Worm (Caenorhabditis elegans) whole organism, L1 larva: ENCODE results near the gene mel-11.

Experiments
- C04F5.9 ChIP-seq: sonication (generic microtip); optimal IDR thresholded peaks from 2 replicates; lab custom pipeline; 2016; ENCODE audit warnings: missing genetic modification characterization, missing compliant biosample characterization
- aly-2 ChIP-seq: fragments of 150-350 bp; optimal IDR thresholded peaks from 2 replicates; lab custom pipeline; 2014; ENCODE audit warnings: missing biosample characterization, missing genetic modification characterization
- blmp-1 ChIP-seq: fragments of 150-350 bp; optimal IDR thresholded peaks from 2 replicates; lab custom pipeline; 2014; ENCODE audit warnings: missing biosample characterization, missing genetic modification characterization
- ceh-63 ChIP-seq: fragments of 200-800 bp; sonication (Bioruptor generic); optimal IDR thresholded peaks from 2 replicates; lab custom pipeline; 2018; ENCODE audit warnings: mild to moderate bottlenecking, missing genetic modification characterization, missing compliant biosample characterization
- dsc-1 ChIP-seq: sonication (generic microtip); optimal IDR thresholded peaks from 2 replicates; lab custom pipeline; 2016; ENCODE audit warnings: mild to moderate bottlenecking, missing genetic modification characterization, missing compliant biosample characterization
- efl-1 ChIP-seq, 4 experiments: fragments of 150-350 bp; optimal IDR thresholded peaks in 3 of 4; peaks in 1 of 4; 1 replicate in 1 of 4; 2 replicates in 3 of 4; lab custom pipeline; 2014; ENCODE audit warnings: missing biosample characterization in 2 of 4, missing genetic modification characterization in 2 of 4, missing genetic modification reagents in 2 of 4
- egl-27 ChIP-seq, 2 experiments: fragments of 150-350 bp in 1 of 2; sonication (generic microtip); optimal IDR thresholded peaks; 3 replicates each; lab custom pipeline; 2017 to 2018; ENCODE audit warnings: missing biosample characterization in 2 of 2, missing genetic modification characterization in 2 of 2, missing genetic modification reagents in 2 of 2
- elt-2 ChIP-seq: sonication (generic microtip); optimal IDR thresholded peaks from 2 replicates; lab custom pipeline; 2016; ENCODE audit warnings: missing genetic modification characterization, mild to moderate bottlenecking, inconsistent platforms, missing compliant biosample characterization, missing genetic modification reagents
- elt-3 ChIP-seq, 6 experiments: fragments of 150-350 bp in 1 of 6; sonication (generic microtip); optimal IDR thresholded peaks; 2 replicates each; lab custom pipeline; 2017 to 2018; ENCODE audit warnings: missing biosample characterization in 6 of 6, missing genetic modification characterization in 6 of 6, inconsistent platforms in 1 of 6
- fkh-4 ChIP-seq: sonication (generic microtip); optimal IDR thresholded peaks from 2 replicates; lab custom pipeline; 2016; ENCODE audit warnings: missing compliant biosample characterization, missing genetic modification characterization, borderline replicate concordance
- fkh-8 ChIP-seq: sonication (generic microtip); optimal IDR thresholded peaks from 2 replicates; lab custom pipeline; 2016; ENCODE audit warnings: mild to moderate bottlenecking, missing genetic modification characterization, missing compliant biosample characterization
- hlh-17 ChIP-seq: fragments of 200-800 bp; sonication (Bioruptor generic); optimal IDR thresholded peaks from 2 replicates; lab custom pipeline; 2018; ENCODE audit warnings: missing genetic modification characterization, mild to moderate bottlenecking, missing compliant biosample characterization, moderate library complexity, borderline replicate concordance
- hpl-2 ChIP-seq: fragments of 150-350 bp; optimal IDR thresholded peaks from 2 replicates; lab custom pipeline; 2014; ENCODE audit warnings: missing biosample characterization, missing genetic modification reagents, missing genetic modification characterization
- isw-1 ChIP-seq: fragments of 200-800 bp; sonication (Bioruptor generic); IDR thresholded peaks from 2 replicates; pipeline ENCODE4 v1.3.6; 2022; ENCODE audit warnings: missing genetic modification characterization, missing compliant biosample characterization
- lin-15B ChIP-seq: fragments of 150-350 bp; sonication (generic microtip); optimal IDR thresholded peaks from 3 replicates; lab custom pipeline; 2014; ENCODE audit warnings: missing biosample characterization, missing genetic modification characterization
- lin-39 ChIP-seq: fragments of 150-350 bp; optimal IDR thresholded peaks from 2 replicates; lab custom pipeline; 2014; ENCODE audit warnings: missing biosample characterization, missing genetic modification reagents, missing genetic modification characterization
- lir-3 ChIP-seq: sonication (generic microtip); optimal IDR thresholded peaks from 2 replicates; lab custom pipeline; 2016; ENCODE audit warnings: mild to moderate bottlenecking, missing genetic modification characterization, moderate library complexity, missing compliant biosample characterization; ENCODE audit not compliant: poor library complexity
- lsy-2 ChIP-seq, 2 experiments: fragments of 150-350 bp; optimal IDR thresholded peaks; 2 replicates each; lab custom pipeline; 2014; ENCODE audit warnings: missing biosample characterization in 2 of 2, missing genetic modification characterization in 2 of 2
- mef-2 ChIP-seq: fragments of 150-350 bp; optimal IDR thresholded peaks from 2 replicates; lab custom pipeline; 2014; ENCODE audit warnings: missing biosample characterization, missing genetic modification characterization
- nhr-12 ChIP-seq: sonication (generic microtip); optimal IDR thresholded peaks from 2 replicates; lab custom pipeline; 2017; ENCODE audit warnings: missing biosample characterization, missing genetic modification characterization
- nhr-47 ChIP-seq: sonication (generic microtip); optimal IDR thresholded peaks from 2 replicates; lab custom pipeline; 2016; ENCODE audit warnings: mild to moderate bottlenecking, missing genetic modification characterization, moderate library complexity, missing compliant biosample characterization
- nhr-71 ChIP-seq: sonication (generic microtip); optimal IDR thresholded peaks from 2 replicates; lab custom pipeline; 2016; ENCODE audit warnings: mild to moderate bottlenecking, missing genetic modification characterization, moderate library complexity, missing compliant biosample characterization
- nhr-77 ChIP-seq: fragments of 150-350 bp; optimal IDR thresholded peaks from 2 replicates; lab custom pipeline; 2014; ENCODE audit warnings: missing biosample characterization, missing genetic modification characterization
- nhr-90 ChIP-seq: sonication (generic microtip); optimal IDR thresholded peaks from 2 replicates; lab custom pipeline; 2016; ENCODE audit warnings: mild to moderate bottlenecking, missing genetic modification characterization, missing compliant biosample characterization; ENCODE audit not compliant: poor library complexity
- pag-3 ChIP-seq: sonication (generic microtip); optimal IDR thresholded peaks from 2 replicates; lab custom pipeline; 2017; ENCODE audit warnings: missing genetic modification characterization, mild to moderate bottlenecking, missing compliant biosample characterization, antibody characterized with exemption, borderline replicate concordance; ENCODE audit not compliant: insufficient read depth
- pax-3 ChIP-seq: fragments of 200-800 bp; sonication (Bioruptor generic); optimal IDR thresholded peaks from 2 replicates; lab custom pipeline; 2018; ENCODE audit warnings: mild to moderate bottlenecking, missing genetic modification characterization, moderate library complexity, missing compliant biosample characterization
- pqm-1 ChIP-seq: sonication (generic microtip); optimal IDR thresholded peaks from 3 replicates; lab custom pipeline; 2017; ENCODE audit warnings: missing biosample characterization, missing genetic modification characterization
- skn-1 ChIP-seq: fragments of 150-350 bp; optimal IDR thresholded peaks from 2 replicates; lab custom pipeline; 2014; ENCODE audit warnings: missing biosample characterization, missing genetic modification characterization
- snpc-4 ChIP-seq: fragments of 150-350 bp; optimal IDR thresholded peaks from 2 replicates; lab custom pipeline; 2014; ENCODE audit warnings: missing biosample characterization, missing genetic modification characterization
- sptf-1 ChIP-seq: fragments of 150-350 bp; optimal IDR thresholded peaks from 2 replicates; lab custom pipeline; 2014; ENCODE audit warnings: missing biosample characterization, missing genetic modification characterization
- swsn-7 ChIP-seq: sonication (generic microtip); optimal IDR thresholded peaks from 2 replicates; lab custom pipeline; 2016; ENCODE audit warnings: missing genetic modification characterization, missing compliant biosample characterization
- tbx-2 ChIP-seq: sonication (generic microtip); optimal IDR thresholded peaks from 2 replicates; lab custom pipeline; 2016; ENCODE audit warnings: missing genetic modification characterization, missing compliant biosample characterization
- tlp-1 ChIP-seq: fragments of 150-350 bp; optimal IDR thresholded peaks from 2 replicates; lab custom pipeline; 2014; ENCODE audit warnings: missing biosample characterization, missing genetic modification characterization
- unc-62 ChIP-seq: fragments of 150-350 bp; optimal IDR thresholded peaks from 2 replicates; lab custom pipeline; 2014; ENCODE audit warnings: missing biosample characterization, missing genetic modification reagents, missing genetic modification characterization
- unc-86 ChIP-seq: sonication (generic microtip); optimal IDR thresholded peaks from 2 replicates; lab custom pipeline; 2016; ENCODE audit warnings: missing genetic modification characterization, missing compliant biosample characterization
- xbp-1 ChIP-seq: sonication (generic microtip); optimal IDR thresholded peaks from 2 replicates; lab custom pipeline; 2016; ENCODE audit warnings: missing genetic modification characterization, missing compliant biosample characterization
- ztf-4 ChIP-seq: fragments of 150-350 bp; optimal IDR thresholded peaks from 2 replicates; lab custom pipeline; 2014; ENCODE audit warnings: missing biosample characterization, missing genetic modification characterization

The mel-11 gene

ce11 chrII:9407020-9407419 lies 48.7 kb downstream of the mel-11 start, which contains the start of gene mpz-6:
Gene mpz-6 (minus strand): TSS chrII:9407120.
- TF ChIP-seq nhr-90 (tag; lab: Kevin White, UChicago) (no peak), pax-3 (tag; lab: Kevin White, UChicago) (no peak), pqm-1 (no peak), hpl-2 (GFP tag; lab: Kevin White, UChicago) (no peak), tbx-2 (tag; lab: Kevin White, UChicago) (no peak), efl-1 (optimal IDR thresholded peaks at IDR 0.05; lab: Kevin White, UChicago) (no peak), efl-1 (GFP tag; optimal IDR thresholded peaks at IDR 0.05 in 1 of 2; lab: Kevin White, UChicago) (no peak), aly-2 (tag; lab: Kevin White, UChicago) (no peak), nhr-12 (no peak), nhr-77 (no peak), isw-1 (GFP tag; lab: Robert Waterston, UW) (no peak), elt-3 (tag; optimal IDR thresholded peaks at IDR 0.05; lab: Kevin White, UChicago) (no peak), hlh-17 (GFP tag; lab: Kevin White, UChicago) (no peak), swsn-7 (tag; lab: Kevin White, UChicago) (no peak), snpc-4 (tag; lab: Kevin White, UChicago) (no peak), egl-27 (tag; optimal IDR thresholded peaks at IDR 0.05; lab: Kevin White, UChicago) (no peak), skn-1 (tag; lab: Kevin White, UChicago) (no peak)
- TF ChIP-seq, all 84 proteins: peak for 0

DNA sequence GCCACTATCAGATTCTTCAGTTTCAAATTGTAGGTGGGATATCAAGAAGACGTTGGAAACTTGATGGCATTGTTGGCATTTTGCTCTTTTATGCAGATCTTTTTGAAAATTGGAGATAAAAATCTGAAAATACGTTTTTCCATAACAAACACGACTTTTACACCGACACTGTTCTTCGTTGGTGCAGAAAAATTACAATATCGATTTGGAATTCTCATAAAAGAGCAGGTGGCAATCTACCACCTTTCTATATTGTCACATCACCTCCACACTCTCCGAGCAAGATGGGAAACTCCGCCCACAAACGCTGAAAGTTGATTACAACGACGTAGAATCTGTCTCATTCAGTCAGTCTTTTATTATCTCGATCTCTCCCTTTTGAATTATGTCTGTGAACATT lies 49.1 kb downstream of the mel-11 start, which contains the start of gene arrd-2:
Gene arrd-2 (plus strand): TSS at position 301 of the 400 bp plus-strand sequence.
- no peak for TF ChIP-seq blmp-1 (tag; lab: Kevin White, UChicago)
- TF ChIP-seq C04F5.9 (tag; lab: Kevin White, UChicago): no peak
- TF ChIP-seq pag-3 (tag; lab: Kevin White, UChicago): no peak
- no peak for TF ChIP-seq elt-3 (tag; optimal IDR thresholded peaks at IDR 0.05; lab: Kevin White, UChicago)
- TF ChIP-seq mef-2 (tag; lab: Kevin White, UChicago): no peak
- TF ChIP-seq fkh-4 (tag; lab: Kevin White, UChicago): no peak
- no peak for TF ChIP-seq lir-3
- TF ChIP-seq unc-86 (tag; lab: Kevin White, UChicago): no peak
- TF ChIP-seq ceh-63 (GFP tag; lab: Kevin White, UChicago): no peak
- no peak for TF ChIP-seq dsc-1 (tag; lab: Kevin White, UChicago)
- no peak for TF ChIP-seq tbx-2 (tag; lab: Kevin White, UChicago)
- no peak for TF ChIP-seq nhr-71 (tag; lab: Kevin White, UChicago)
- TF ChIP-seq fkh-8 (tag; lab: Kevin White, UChicago): no peak
- no peak for TF ChIP-seq unc-62

- no peak for TF ChIP-seq pag-3 (tag; lab: Kevin White, UChicago)
- TF ChIP-seq lsy-2 (tag; optimal IDR thresholded peaks at IDR 0.05; lab: Kevin White, UChicago): no peak
- TF ChIP-seq ztf-4 (tag; lab: Kevin White, UChicago): no peak
- no peak for TF ChIP-seq nhr-47 (tag; lab: Kevin White, UChicago)
- TF ChIP-seq lin-39 (tag; lab: Kevin White, UChicago): no peak
- no peak for TF ChIP-seq fkh-4 (tag; lab: Kevin White, UChicago)
- TF ChIP-seq xbp-1 (tag; lab: Kevin White, UChicago): no peak
- TF ChIP-seq lin-15B (tag; lab: Kevin White, UChicago): no peak
- TF ChIP-seq tlp-1 (tag; lab: Kevin White, UChicago): no peak
- no peak for TF ChIP-seq sptf-1 (tag; lab: Kevin White, UChicago)
- no peak for TF ChIP-seq skn-1 (tag; lab: Kevin White, UChicago)
- TF ChIP-seq swsn-7 (tag; lab: Kevin White, UChicago): no peak
- no peak for TF ChIP-seq unc-62
- no peak for TF ChIP-seq elt-2 (tag; lab: Kevin White, UChicago)
- TF ChIP-seq, all 84 proteins: peak for 0
These were observed 53.2 kb downstream of the mel-11 start, which contains the start of gene M176.9 for ce11 chrII:9411497-9411896. Gene M176.9 (minus strand): TSS chrII:9411597.
